Worm (Caenorhabditis elegans) whole organism, L1 larva: ENCODE data around the gene T09A5.14.
A peak's percentile ranks its signal among the peaks of the same experiment; 100 is the strongest.

Experiments
- blmp-1 ChIP-seq: fragments of 150-350 bp; optimal IDR thresholded peaks from 2 replicates; lab custom pipeline; 2014; ENCODE audit warnings: missing biosample characterization, missing genetic modification characterization
- ces-1 ChIP-seq: fragments of 150-350 bp; optimal IDR thresholded peaks from 2 replicates; lab custom pipeline; 2014; ENCODE audit warnings: missing biosample characterization, missing genetic modification reagents, missing genetic modification characterization
- elt-3 ChIP-seq, 6 experiments: fragments of 150-350 bp in 1 of 6; sonication (generic microtip); optimal IDR thresholded peaks; 2 replicates each; lab custom pipeline; 2017 to 2018; ENCODE audit warnings: missing biosample characterization in 6 of 6, missing genetic modification characterization in 6 of 6, inconsistent platforms in 1 of 6
- lin-13 ChIP-seq: fragments of 150-350 bp; optimal IDR thresholded peaks from 2 replicates; lab custom pipeline; 2014; ENCODE audit warnings: missing biosample characterization, missing genetic modification reagents, missing genetic modification characterization
- lin-15B ChIP-seq: fragments of 150-350 bp; sonication (generic microtip); optimal IDR thresholded peaks from 3 replicates; lab custom pipeline; 2014; ENCODE audit warnings: missing biosample characterization, missing genetic modification characterization
- nhr-77 ChIP-seq: fragments of 150-350 bp; optimal IDR thresholded peaks from 2 replicates; lab custom pipeline; 2014; ENCODE audit warnings: missing biosample characterization, missing genetic modification characterization
- unc-62 ChIP-seq: fragments of 150-350 bp; optimal IDR thresholded peaks from 2 replicates; lab custom pipeline; 2014; ENCODE audit warnings: missing biosample characterization, missing genetic modification reagents, missing genetic modification characterization
- unc-86 ChIP-seq: sonication (generic microtip); optimal IDR thresholded peaks from 2 replicates; lab custom pipeline; 2016; ENCODE audit warnings: missing genetic modification characterization, missing compliant biosample characterization
- ztf-11 ChIP-seq, 2 experiments: sonication (generic microtip); optimal IDR thresholded peaks; 2 replicates each; lab custom pipeline; 2016 to 2017; ENCODE audit warnings: missing genetic modification characterization in 2 of 2, missing biosample characterization in 1 of 2, missing compliant biosample characterization in 1 of 2

DNA sequence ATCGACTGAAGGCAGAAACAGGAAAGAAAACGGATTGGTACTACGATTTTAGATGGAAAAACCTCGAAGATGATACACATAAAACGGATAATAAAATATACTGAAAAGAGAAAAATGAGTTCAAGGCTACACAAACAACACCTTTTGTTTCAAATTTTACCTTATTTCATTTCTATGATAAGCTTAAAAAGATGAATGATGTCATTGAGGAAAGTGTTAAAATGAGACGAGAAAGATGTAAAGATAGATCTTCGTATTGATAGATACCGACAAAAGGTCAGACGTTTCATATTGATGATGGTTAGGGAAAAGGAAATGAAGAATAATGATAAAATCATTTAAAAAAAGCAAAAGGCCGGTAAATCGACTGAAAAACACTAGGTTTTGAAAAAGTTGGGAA lies 42.5 kb upstream of the T09A5.14 start:
- TF ChIP-seq ztf-11 (tag; optimal IDR thresholded peaks at IDR 0.05; lab: Kevin White, UChicago): no peak
- no peak for TF ChIP-seq lin-13
- TF ChIP-seq ces-1 (GFP tag; lab: Kevin White, UChicago): no peak
- no peak for TF ChIP-seq lin-15B (tag; lab: Kevin White, UChicago)
- no peak for TF ChIP-seq unc-62
- no peak for TF ChIP-seq unc-86
- TF ChIP-seq nhr-77: no peak
- peak in 1 of 6 experiments; percentile 63 for TF ChIP-seq elt-3 (tag; optimal IDR thresholded peaks at IDR 0.05; lab: Kevin White, UChicago)
- no peak for TF ChIP-seq blmp-1 (tag; lab: Kevin White, UChicago)
